Worm (Caenorhabditis elegans) whole organism, L4 larva: ENCODE results near the gene T23G5.2.
A peak's percentile ranks its signal among the peaks of the same experiment; 100 is the strongest.

Source experiments
- F44E2.7 ChIP-seq: fragments of 200-800 bp; sonication (Bioruptor generic); IDR thresholded peaks from 2 replicates; pipeline ENCODE4 v2.1.2; 2022; ENCODE audit warnings: missing genetic modification characterization, missing compliant biosample characterization
- T20F7.1 ChIP-seq: fragments of 200-800 bp; sonication (Bioruptor generic); optimal IDR thresholded peaks from 2 replicates; lab custom pipeline; 2018; ENCODE audit warnings: mild to moderate bottlenecking, missing genetic modification characterization, missing compliant biosample characterization
- T26A8.4 ChIP-seq: fragments of 200-800 bp; sonication (Bioruptor generic); IDR thresholded peaks from 2 replicates; pipeline ENCODE4 v1.3.6; 2022; ENCODE audit warnings: missing genetic modification characterization, missing compliant biosample characterization
- Y48G9A.11 ChIP-seq: fragments of 200-800 bp; sonication (Bioruptor generic); IDR thresholded peaks from 2 replicates; pipeline ENCODE4 v1.3.6; 2022; ENCODE audit warnings: missing genetic modification reagents, missing genetic modification characterization, missing compliant biosample characterization
- Y75B8A.6 ChIP-seq: fragments of 200-800 bp; sonication (Bioruptor generic); IDR thresholded peaks from 2 replicates; pipeline ENCODE4 v1.3.6; 2022; ENCODE audit warnings: missing genetic modification reagents, missing genetic modification characterization, missing compliant biosample characterization
- ZK546.5 ChIP-seq, 2 experiments: sonication (generic microtip); optimal IDR thresholded peaks; 2 replicates each; lab custom pipeline; 2017; ENCODE audit warnings: missing biosample characterization in 2 of 2, missing genetic modification characterization in 2 of 2
- aha-1 ChIP-seq: fragments of 150-350 bp; peaks from one replicate; lab custom pipeline; 2014; ENCODE audit warnings: missing biosample characterization, missing genetic modification characterization
- ceh-20 ChIP-seq: fragments of 200-800 bp; sonication (Bioruptor generic); IDR thresholded peaks from 2 replicates; pipeline ENCODE4 v1.3.6; 2022; ENCODE audit warnings: missing genetic modification reagents, missing genetic modification characterization, missing compliant biosample characterization
- cey-2 ChIP-seq: sonication (generic microtip); optimal IDR thresholded peaks from 3 replicates; lab custom pipeline; 2017; ENCODE audit warnings: missing genetic modification characterization, mild to moderate bottlenecking, missing compliant biosample characterization, antibody characterized with exemption, borderline replicate concordance; ENCODE audit not compliant: insufficient read depth
- ctbp-1 ChIP-seq: fragments of 200-800 bp; sonication (Bioruptor generic); IDR thresholded peaks from 2 replicates; pipeline ENCODE4 v1.3.6; 2022; ENCODE audit warnings: missing genetic modification reagents, missing genetic modification characterization, missing compliant biosample characterization
- daf-16 ChIP-seq, 3 experiments: sonication (generic microtip); optimal IDR thresholded peaks; 2 replicates each; lab custom pipeline; 2016 to 2017; ENCODE audit warnings: missing genetic modification characterization in 3 of 3, missing genetic modification reagents in 3 of 3, mild to moderate bottlenecking in 2 of 3, missing compliant biosample characterization in 2 of 3, missing biosample characterization in 1 of 3, moderate library complexity in 1 of 3
- dmd-6 ChIP-seq: fragments of 200-800 bp; sonication (Bioruptor generic); IDR thresholded peaks from 2 replicates; pipeline ENCODE4 v1.3.6; 2022; ENCODE audit warnings: missing genetic modification reagents, missing genetic modification characterization, missing compliant biosample characterization
- dmd-8 ChIP-seq: fragments of 200-800 bp; sonication (Bioruptor generic); IDR thresholded peaks from 2 replicates; pipeline ENCODE4 v1.3.6; 2022; ENCODE audit warnings: missing genetic modification characterization, missing compliant biosample characterization
- duxl-1 ChIP-seq: sonication (generic microtip); optimal IDR thresholded peaks from 2 replicates; lab custom pipeline; 2016; ENCODE audit warnings: mild to moderate bottlenecking, missing genetic modification characterization, moderate library complexity, missing compliant biosample characterization; ENCODE audit not compliant: poor library complexity
- dve-1 ChIP-seq: sonication (generic microtip); optimal IDR thresholded peaks from 2 replicates; lab custom pipeline; 2017; ENCODE audit warnings: antibody characterized with exemption, mild to moderate bottlenecking, missing genetic modification characterization, missing compliant biosample characterization; ENCODE audit not compliant: insufficient read depth
- egl-27 ChIP-seq: sonication (generic microtip); optimal IDR thresholded peaks from 3 replicates; lab custom pipeline; 2017; ENCODE audit warnings: missing biosample characterization, missing genetic modification reagents, missing genetic modification characterization
- egl-43 ChIP-seq: fragments of 200-800 bp; sonication (Bioruptor generic); IDR thresholded peaks from 2 replicates; pipeline ENCODE4 v1.3.6; 2022; ENCODE audit warnings: missing genetic modification reagents, missing genetic modification characterization, missing compliant biosample characterization
- fkh-10 ChIP-seq: fragments of 150-350 bp; optimal IDR thresholded peaks from 2 replicates; lab custom pipeline; 2014; ENCODE audit warnings: missing biosample characterization, missing genetic modification reagents, missing genetic modification characterization
- fos-1 ChIP-seq: fragments of 150-350 bp; optimal IDR thresholded peaks from 2 replicates; lab custom pipeline; 2014; ENCODE audit warnings: missing biosample characterization, missing genetic modification characterization
- hlh-11 ChIP-seq: fragments of 200-800 bp; sonication (Bioruptor generic); optimal IDR thresholded peaks from 2 replicates; lab custom pipeline; 2018; ENCODE audit warnings: mild to moderate bottlenecking, missing genetic modification characterization, missing compliant biosample characterization
- hlh-30 ChIP-seq: sonication (generic microtip); optimal IDR thresholded peaks from 2 replicates; lab custom pipeline; 2017; ENCODE audit warnings: antibody characterized with exemption, mild to moderate bottlenecking, missing genetic modification characterization, missing compliant biosample characterization; ENCODE audit not compliant: insufficient read depth
- hmg-1.1 ChIP-seq: fragments of 200-800 bp; sonication (Bioruptor generic); IDR thresholded peaks from 2 replicates; pipeline ENCODE4 v1.3.6; 2022; ENCODE audit warnings: missing genetic modification reagents, missing genetic modification characterization, missing compliant biosample characterization
- lin-38 ChIP-seq: fragments of 200-800 bp; sonication (Bioruptor generic); IDR thresholded peaks from 2 replicates; pipeline ENCODE4 v1.3.6; 2022; ENCODE audit warnings: missing genetic modification reagents, missing genetic modification characterization, missing compliant biosample characterization
- lsy-2 ChIP-seq, 2 experiments: fragments of 150-350 bp in 1 of 2; sonication (generic microtip) in 1 of 2; optimal IDR thresholded peaks; 2 replicates each; lab custom pipeline; 2014 to 2017; ENCODE audit warnings: missing biosample characterization in 2 of 2, missing genetic modification characterization in 2 of 2
- mdl-1 ChIP-seq, 2 experiments: fragments of 150-350 bp in 1 of 2; sonication (generic microtip) in 1 of 2; optimal IDR thresholded peaks; 2 replicates each; lab custom pipeline; 2014 to 2017; ENCODE audit warnings: missing biosample characterization in 2 of 2, missing genetic modification characterization in 2 of 2
- mxl-3 ChIP-seq: fragments of 200-800 bp; sonication (Bioruptor generic); optimal IDR thresholded peaks from 2 replicates; lab custom pipeline; 2018; ENCODE audit warnings: mild to moderate bottlenecking, missing genetic modification characterization, missing compliant biosample characterization
- nhr-102 ChIP-seq: sonication (generic microtip); optimal IDR thresholded peaks from 2 replicates; lab custom pipeline; 2016; ENCODE audit warnings: mild to moderate bottlenecking, missing genetic modification characterization, moderate library complexity, missing compliant biosample characterization
- nhr-28 ChIP-seq: fragments of 150-350 bp; optimal IDR thresholded peaks from 2 replicates; lab custom pipeline; 2014; ENCODE audit warnings: missing biosample characterization, missing genetic modification characterization
- nhr-6 ChIP-seq: fragments of 150-350 bp; optimal IDR thresholded peaks from 2 replicates; lab custom pipeline; 2014; ENCODE audit warnings: missing biosample characterization, missing genetic modification characterization
- pqm-1 ChIP-seq: sonication (generic microtip); optimal IDR thresholded peaks from 2 replicates; lab custom pipeline; 2017; ENCODE audit warnings: missing biosample characterization, missing genetic modification characterization
- saeg-2 ChIP-seq: fragments of 200-800 bp; sonication (Bioruptor generic); IDR thresholded peaks from 2 replicates; pipeline ENCODE4 v1.3.6; 2022; ENCODE audit warnings: missing genetic modification reagents, missing genetic modification characterization, missing compliant biosample characterization
- sdz-12 ChIP-seq: fragments of 200-800 bp; sonication (Bioruptor generic); optimal IDR thresholded peaks from 2 replicates; lab custom pipeline; 2018; ENCODE audit warnings: mild to moderate bottlenecking, missing genetic modification characterization, missing compliant biosample characterization
- set-16 ChIP-seq: fragments of 200-800 bp; sonication (Bioruptor generic); IDR thresholded peaks from 2 replicates; pipeline ENCODE4 v1.3.6; 2022; ENCODE audit warnings: missing genetic modification reagents, missing genetic modification characterization, missing compliant biosample characterization
- spr-1 ChIP-seq: sonication (generic microtip); optimal IDR thresholded peaks from 2 replicates; lab custom pipeline; 2016; ENCODE audit warnings: mild to moderate bottlenecking, missing genetic modification characterization, missing compliant biosample characterization
- tag-97 ChIP-seq: fragments of 200-800 bp; sonication (Bioruptor generic); IDR thresholded peaks from 2 replicates; pipeline ENCODE4 v1.3.6; 2022; ENCODE audit warnings: missing genetic modification characterization, missing compliant biosample characterization
- tra-1 ChIP-seq: fragments of 200-800 bp; sonication (Bioruptor generic); IDR thresholded peaks from 2 replicates; pipeline ENCODE4 v1.3.6; 2022; ENCODE audit warnings: missing genetic modification reagents, missing genetic modification characterization, missing compliant biosample characterization
- unc-130 ChIP-seq: sonication (generic microtip); optimal IDR thresholded peaks from 2 replicates; lab custom pipeline; 2016; ENCODE audit warnings: missing genetic modification reagents, missing genetic modification characterization, missing compliant biosample characterization
- vab-7 ChIP-seq: fragments of 200-800 bp; sonication (Bioruptor generic); IDR thresholded peaks from 2 replicates; pipeline ENCODE4 v1.3.6; 2022; ENCODE audit warnings: missing genetic modification reagents, missing genetic modification characterization, missing compliant biosample characterization
- zfp-2 ChIP-seq: sonication (generic microtip); optimal IDR thresholded peaks from 2 replicates; lab custom pipeline; 2016; ENCODE audit warnings: mild to moderate bottlenecking, missing genetic modification characterization, missing compliant biosample characterization
- zfp-3 ChIP-seq: fragments of 200-800 bp; sonication (Bioruptor generic); conservative IDR thresholded peaks from 2 replicates; pipeline ENCODE4 v1.3.6; 2022; ENCODE audit warnings: missing genetic modification reagents, missing genetic modification characterization, missing compliant biosample characterization

The T23G5.2 gene

ce11 chrIII:9269012-9269471, 32.9 kb upstream of the T23G5.2 start, which contains the start of gene clip-1 (continued):
- TF ChIP-seq duxl-1 (tag; lab: Kevin White, UChicago) = no peak
- peak; percentile 82 for TF ChIP-seq aha-1 (tag; lab: Kevin White, UChicago)
- TF ChIP-seq zfp-3 (GFP tag; lab: Robert Waterston, UW) = no peak
- TF ChIP-seq zfp-2 (tag; lab: Kevin White, UChicago) = no peak
- no peak for TF ChIP-seq lin-38 (GFP tag; lab: Robert Waterston, UW)
- no peak for TF ChIP-seq egl-27 (tag; lab: Kevin White, UChicago)
- no peak for TF ChIP-seq vab-7 (GFP tag; lab: Robert Waterston, UW)
- peak; percentile 85 for TF ChIP-seq hlh-30 (tag; lab: Kevin White, UChicago)
- TF ChIP-seq egl-43 (GFP tag; lab: Robert Waterston, UW) = no peak
- TF ChIP-seq mxl-3 (GFP tag; lab: Kevin White, UChicago) = peak; percentile 58
- TF ChIP-seq ZK546.5 (tag; optimal IDR thresholded peaks at IDR 0.05; lab: Kevin White, UChicago) = no peak
- TF ChIP-seq spr-1 (tag; lab: Kevin White, UChicago) = no peak
- TF ChIP-seq dmd-6 (GFP tag; lab: Robert Waterston, UW) = peak; percentile 67
- TF ChIP-seq cey-2 (tag; lab: Kevin White, UChicago) = peak; percentile 28
- peak; percentile 27; the same call in 1 of the 2 replicates for TF ChIP-seq hmg-1.1 (GFP tag; lab: Robert Waterston, UW)
- peak; percentile 70; the same call in 1 of the 2 replicates for TF ChIP-seq tra-1 (GFP tag; lab: Robert Waterston, UW)
- TF ChIP-seq lsy-2 (tag; optimal IDR thresholded peaks at IDR 0.05; lab: Kevin White, UChicago) = peak in 1 of 2 experiments; percentile 34
- no peak for TF ChIP-seq sdz-12 (GFP tag; lab: Kevin White, UChicago)

- TF ChIP-seq dmd-6 (GFP tag; lab: Robert Waterston, UW) = peak; percentile 28; the same call in 1 of the 2 replicates
- TF ChIP-seq saeg-2 (GFP tag; lab: Robert Waterston, UW) = no peak
- peak; percentile 26 for TF ChIP-seq dve-1 (tag; lab: Kevin White, UChicago)
- TF ChIP-seq ctbp-1 (GFP tag; lab: Robert Waterston, UW) = no peak
- TF ChIP-seq daf-16 (GFP tag; optimal IDR thresholded peaks at IDR 0.05; lab: Kevin White, UChicago) = no peak
- peak; percentile 62 for TF ChIP-seq daf-16 (tag; optimal IDR thresholded peaks at IDR 0.05; lab: Kevin White, UChicago)
- no peak for TF ChIP-seq F44E2.7 (GFP tag; lab: Robert Waterston, UW)
- peak; percentile 96 for TF ChIP-seq aha-1 (tag; lab: Kevin White, UChicago)
- TF ChIP-seq sdz-12 (GFP tag; lab: Kevin White, UChicago) = no peak
- no peak for TF ChIP-seq tag-97 (GFP tag; lab: Robert Waterston, UW)
- TF ChIP-seq set-16 (GFP tag; lab: Robert Waterston, UW) = no peak
- peak; percentile 40 for TF ChIP-seq nhr-28 (tag; lab: Kevin White, UChicago)
- TF ChIP-seq zfp-3 (GFP tag; lab: Robert Waterston, UW) = no peak
- TF ChIP-seq pqm-1 = peak; percentile 20
- peak; percentile 37 for TF ChIP-seq hlh-11 (tag; lab: Kevin White, UChicago)
- TF ChIP-seq tra-1 (GFP tag; lab: Robert Waterston, UW) = no peak
- no peak for TF ChIP-seq fkh-10 (GFP tag; lab: Kevin White, UChicago)
- no peak for TF ChIP-seq Y48G9A.11 (GFP tag; lab: Robert Waterston, UW)
- TF ChIP-seq Y75B8A.6 = no peak
Measured at ce11 chrIII:9258510-9258909, 22.4 kb upstream of the T23G5.2 start.

- TF ChIP-seq ceh-20 (GFP tag; lab: Robert Waterston, UW) (no peak), tag-97 (GFP tag; lab: Robert Waterston, UW) (no peak), unc-130 (no peak), T26A8.4 (GFP tag; lab: Robert Waterston, UW) (no peak), mdl-1 (tag; optimal IDR thresholded peaks at IDR 0.05; lab: Kevin White, UChicago) (no peak), ctbp-1 (GFP tag; lab: Robert Waterston, UW) (no peak), nhr-6 (tag; lab: Kevin White, UChicago) (no peak), T20F7.1 (no peak), hlh-11 (tag; lab: Kevin White, UChicago) (no peak), dmd-8 (GFP tag; lab: Robert Waterston, UW) (no peak), nhr-102 (no peak), fos-1 (no peak)
Measured at ce11 chrIII:9256961-9257360, 20.8 kb upstream of the T23G5.2 start, which contains the start of gene M01A8.1. M01A8.1 (plus strand) TSS chrIII:9257261.
